Worm (Caenorhabditis elegans): ENCODE measurements around the gene F14F3.5.

F14F3.5 gene

DNA sequence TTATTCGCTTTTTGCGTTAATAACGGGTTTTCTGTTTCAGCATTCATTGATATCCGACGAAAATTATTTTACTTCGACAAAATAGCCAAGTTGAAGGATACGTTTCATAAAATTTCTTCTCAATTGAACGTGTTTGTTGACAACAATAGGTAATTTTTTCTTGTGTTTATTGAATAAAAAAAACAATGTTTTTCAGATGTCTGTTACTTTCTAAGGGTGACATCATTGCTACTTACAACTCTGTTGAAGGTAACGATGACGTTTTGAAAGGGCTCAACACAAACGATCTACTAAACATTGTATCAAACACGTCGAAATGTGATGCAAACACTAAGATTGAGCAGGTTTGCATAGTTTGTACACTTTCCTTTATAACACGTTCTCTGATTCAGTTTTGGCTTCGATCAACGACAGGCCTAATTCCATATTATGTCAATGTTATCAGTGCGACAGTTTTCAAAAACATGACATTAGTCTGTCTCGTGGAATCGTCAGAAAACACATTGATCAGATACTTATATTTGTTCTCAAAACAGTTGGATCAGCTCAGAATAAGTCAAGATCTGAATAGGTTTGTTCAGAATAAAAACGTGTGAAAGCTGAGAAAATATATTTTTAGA, 5.7 kb upstream of the F14F3.5 start:
- TF ChIP-seq egl-27 (tag; optimal IDR thresholded peaks at IDR 0.05) (no peak), pqm-1 (tag; optimal IDR thresholded peaks at IDR 0.05) (peak; percentile 37), ZK546.5 (tag; optimal IDR thresholded peaks at IDR 0.05) (no peak), nhr-67 (tag; optimal IDR thresholded peaks at IDR 0.05) (no peak), nfya-1 (tag; optimal IDR thresholded peaks at IDR 0.05; ENCODE audit: insufficient read depth) (no peak), elt-2 (tag; optimal IDR thresholded peaks at IDR 0.05) (peak; percentile 45)

DNA sequence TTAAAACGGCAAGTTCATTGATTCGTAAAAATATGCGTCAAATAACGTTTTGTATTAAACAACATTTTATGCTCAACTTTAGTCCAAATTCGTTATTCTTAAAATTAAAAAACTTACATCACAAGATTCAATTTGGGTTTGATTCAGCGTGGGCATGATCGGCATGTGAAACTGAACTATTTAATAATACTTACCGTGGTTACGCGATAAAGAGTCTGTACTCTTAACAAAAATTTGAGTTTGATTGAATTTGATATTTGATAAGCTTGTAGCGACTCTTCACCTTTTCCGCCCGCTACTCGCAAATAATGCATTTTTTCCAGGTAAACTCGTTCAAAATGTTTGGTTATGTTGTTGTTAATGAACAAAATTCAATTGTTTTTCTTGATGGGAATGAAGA, 4.4 kb upstream of the F14F3.5 start, which contains the start of gene glo-3:
TSS of gene glo-3 (plus strand) at position 253 of the 400 bp plus-strand sequence.
- TF ChIP-seq nhr-25 (tag; optimal IDR thresholded peaks at IDR 0.05) (no peak), unc-62 (GFP tag; optimal IDR thresholded peaks at IDR 0.05) (no peak), elt-1 (tag; optimal IDR thresholded peaks at IDR 0.05) (no peak), elt-2 (tag; optimal IDR thresholded peaks at IDR 0.05) (peak; percentile 63), pqm-1 (tag; optimal IDR thresholded peaks at IDR 0.05) (peak; percentile 41), lin-15B (tag; optimal IDR thresholded peaks at IDR 0.05) (no peak)

DNA sequence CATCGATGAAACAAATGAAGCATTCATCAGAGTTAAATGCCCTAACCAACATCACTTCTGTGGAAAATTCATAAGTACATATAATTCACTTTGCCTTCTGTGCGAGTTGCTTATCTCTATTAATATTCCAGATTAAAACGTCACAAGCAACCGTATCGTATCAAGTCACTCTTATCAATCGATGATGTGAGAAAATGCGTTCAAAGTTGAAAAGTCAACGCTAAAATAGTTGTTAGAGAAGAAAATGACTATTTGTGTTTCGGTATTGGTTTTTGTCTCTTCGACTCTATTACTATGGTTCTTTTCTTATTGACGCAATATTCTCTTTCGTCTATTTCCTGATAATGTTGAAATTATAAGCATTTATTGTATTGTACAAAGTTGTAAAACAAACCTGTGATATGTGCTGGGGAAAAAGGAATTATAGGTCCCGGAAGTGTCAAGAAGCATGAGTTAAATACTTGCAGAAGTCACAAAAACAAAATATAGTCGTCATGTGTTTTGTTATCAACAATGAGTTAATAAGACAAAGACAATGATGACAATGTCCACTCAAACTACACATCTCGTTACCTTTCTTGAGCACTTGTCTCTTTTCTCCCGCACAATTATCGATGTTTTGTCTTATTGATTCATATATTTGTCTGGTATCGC, 3.3 kb upstream of the F14F3.5 start:
- TF ChIP-seq nhr-77 (tag; optimal IDR thresholded peaks at IDR 0.05) (no peak), ztf-4 (tag; optimal IDR thresholded peaks at IDR 0.05) (no peak), eor-1 (tag; optimal IDR thresholded peaks at IDR 0.05) (no peak), pqm-1 (tag; optimal IDR thresholded peaks at IDR 0.05) (peak; percentile 44), skn-1 (tag; optimal IDR thresholded peaks at IDR 0.05) (peak; percentile 86), ZK546.5 (tag; optimal IDR thresholded peaks at IDR 0.05) (no peak), sea-2 (GFP tag; optimal IDR thresholded peaks at IDR 0.05) (no peak), daf-12 (tag; optimal IDR thresholded peaks at IDR 0.05) (no peak), elt-2 (tag; optimal IDR thresholded peaks at IDR 0.05) (peak; percentile 92), pha-4 (tag; optimal IDR thresholded peaks at IDR 0.05) (no peak)

DNA sequence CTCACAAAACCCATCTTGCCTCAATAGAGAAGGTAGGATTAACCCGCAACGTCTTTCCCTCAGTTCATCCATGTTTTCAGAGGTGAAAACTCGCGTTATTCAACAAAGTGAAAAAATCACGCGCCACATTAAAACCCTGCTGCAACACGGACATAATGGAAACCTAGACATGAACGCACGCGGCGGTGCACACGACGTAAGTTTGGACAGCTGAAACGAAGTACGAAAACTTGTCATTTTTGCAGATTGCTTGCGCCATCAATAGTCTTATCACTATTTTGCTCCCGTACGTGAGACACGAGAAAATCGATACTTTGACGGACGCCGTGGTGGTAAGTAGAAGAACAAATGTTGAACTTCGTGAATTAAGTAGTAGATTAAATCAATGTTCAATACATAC, 1.6 kb downstream of the F14F3.5 start:
- peak; percentile 10 for TF ChIP-seq pha-4 (tag; optimal IDR thresholded peaks at IDR 0.05)
- no peak for TF ChIP-seq ceh-28 (tag; optimal IDR thresholded peaks at IDR 0.05)
- TF ChIP-seq nhr-76 (tag; optimal IDR thresholded peaks at IDR 0.05), result no peak
- no peak for TF ChIP-seq elt-1 (tag; optimal IDR thresholded peaks at IDR 0.05)
- peak; percentile 45 for TF ChIP-seq pqm-1 (tag; optimal IDR thresholded peaks at IDR 0.05)
- no peak for TF ChIP-seq ama-1 (optimal IDR thresholded peaks at IDR 0.05)
- no peak for TF ChIP-seq nhr-77 (tag; optimal IDR thresholded peaks at IDR 0.05)
- peak; percentile 73 for TF ChIP-seq elt-2 (tag; optimal IDR thresholded peaks at IDR 0.05)

DNA sequence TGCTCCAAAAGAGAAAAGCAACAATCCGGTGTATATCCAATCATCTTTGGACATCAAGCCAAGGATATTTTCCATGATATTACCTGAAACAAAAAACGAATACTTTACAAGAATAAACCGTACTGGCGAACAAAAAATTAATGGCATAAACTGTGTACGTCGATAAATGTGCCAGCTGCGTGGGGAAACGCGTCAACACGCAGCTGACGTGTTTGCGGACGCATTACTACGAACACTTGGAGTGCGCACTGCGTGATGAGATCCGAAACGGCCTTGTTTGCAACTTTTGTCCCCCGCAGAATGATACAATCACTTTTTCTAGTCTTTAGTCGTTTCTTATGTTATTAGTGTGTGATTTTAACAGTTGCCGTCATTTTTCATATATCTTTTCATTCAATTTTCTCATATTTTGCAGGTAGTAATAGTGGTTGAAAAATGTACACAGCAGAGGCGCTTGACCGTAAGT, 4.5 kb downstream of the F14F3.5 start, which contains the start of the genes mboa-7 and git-1:
TSS of gene mboa-7 (minus strand) at position 83 of the 466 bp plus-strand sequence.
TSS of gene git-1 (plus strand) at position 416 of the 466 bp plus-strand sequence.
- no peak for TF ChIP-seq ceh-82 (tag; optimal IDR thresholded peaks at IDR 0.05)
- TF ChIP-seq ama-1 (optimal IDR thresholded peaks at IDR 0.05), result no peak
- TF ChIP-seq tbx-2 (tag; optimal IDR thresholded peaks at IDR 0.05), result no peak
- TF ChIP-seq snpc-4 (tag; optimal IDR thresholded peaks at IDR 0.05), result peak; percentile 68
- no peak for TF ChIP-seq elt-2 (tag; optimal IDR thresholded peaks at IDR 0.05)
- TF ChIP-seq fkh-2 (tag; optimal IDR thresholded peaks at IDR 0.05), result no peak
- no peak for TF ChIP-seq aly-2 (tag; optimal IDR thresholded peaks at IDR 0.05)
- TF ChIP-seq ceh-9 (tag; optimal IDR thresholded peaks at IDR 0.05), result no peak
- no peak for TF ChIP-seq ztf-4 (tag; optimal IDR thresholded peaks at IDR 0.05)
- TF ChIP-seq fos-1 (tag; optimal IDR thresholded peaks at IDR 0.05), result no peak
- peak; percentile 55 for TF ChIP-seq nfya-1 (tag; optimal IDR thresholded peaks at IDR 0.05; ENCODE audit: insufficient read depth)
- peak; percentile 63 for TF ChIP-seq nhr-43 (tag; optimal IDR thresholded peaks at IDR 0.05; ENCODE audit: poor library complexity, severe bottlenecking)
- no peak for TF ChIP-seq unc-39 (tag; optimal IDR thresholded peaks at IDR 0.05)
- TF ChIP-seq ceh-28 (tag; optimal IDR thresholded peaks at IDR 0.05), result peak; percentile 42
- no peak for TF ChIP-seq mdl-1 (tag; optimal IDR thresholded peaks at IDR 0.05)
- TF ChIP-seq pqm-1 (tag; optimal IDR thresholded peaks at IDR 0.05), result no peak
- TF ChIP-seq jun-1 (tag; optimal IDR thresholded peaks at IDR 0.05), result peak; percentile 49
- peak; percentile 18 for TF ChIP-seq nhr-23 (tag; optimal IDR thresholded peaks at IDR 0.05)
- no peak for TF ChIP-seq unc-62 (GFP tag; optimal IDR thresholded peaks at IDR 0.05)
- TF ChIP-seq nhr-25 (tag; optimal IDR thresholded peaks at IDR 0.05), result peak; percentile 92
- no peak for TF ChIP-seq nhr-76 (tag; optimal IDR thresholded peaks at IDR 0.05)
- no peak for TF ChIP-seq ztf-11 (tag; optimal IDR thresholded peaks at IDR 0.05)
- TF ChIP-seq R02D3.7 (tag; optimal IDR thresholded peaks at IDR 0.05), result no peak
- TF ChIP-seq ZK546.5 (tag; optimal IDR thresholded peaks at IDR 0.05), result no peak
- no peak for TF ChIP-seq nhr-12 (tag; optimal IDR thresholded peaks at IDR 0.05)
- no peak for TF ChIP-seq egl-27 (tag; optimal IDR thresholded peaks at IDR 0.05)
- no peak for TF ChIP-seq elt-3 (tag; optimal IDR thresholded peaks at IDR 0.05)
- no peak for TF ChIP-seq hmg-11 (tag; optimal IDR thresholded peaks at IDR 0.05)
- TF ChIP-seq nhr-77 (tag; optimal IDR thresholded peaks at IDR 0.05), result no peak
- TF ChIP-seq nhr-237 (tag; optimal IDR thresholded peaks at IDR 0.05), result no peak
- peak; percentile 52 for TF ChIP-seq pha-4 (tag; optimal IDR thresholded peaks at IDR 0.05)
- TF ChIP-seq eor-1 (tag; optimal IDR thresholded peaks at IDR 0.05), result no peak
- TF ChIP-seq lsy-12 (tag; optimal IDR thresholded peaks at IDR 0.05), result peak; percentile 0
- TF ChIP-seq lin-15B (tag; optimal IDR thresholded peaks at IDR 0.05), result peak; percentile 35
- peak; percentile 82 for TF ChIP-seq lin-39 (tag; optimal IDR thresholded peaks at IDR 0.05)
